Worm (Caenorhabditis elegans): ENCODE measurements around the gene Y48A6C.4.

DNA sequence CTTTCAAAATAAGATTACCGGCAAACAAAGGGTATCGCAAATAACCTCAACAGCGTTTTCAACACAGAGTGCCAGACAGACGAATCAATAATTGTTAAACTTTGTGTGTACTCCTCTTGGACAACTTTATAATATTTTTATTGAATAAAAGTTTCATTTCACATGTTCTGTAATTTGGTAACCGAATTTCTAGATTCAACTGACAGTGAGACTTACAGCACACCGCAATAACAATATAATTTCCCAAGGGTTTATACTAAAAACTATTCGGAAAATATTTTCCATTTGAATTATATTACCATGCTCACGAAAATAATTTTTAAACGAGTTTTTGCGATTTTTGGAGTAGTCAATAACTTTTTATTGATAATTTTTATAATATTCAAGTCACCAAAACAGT, 42.2 kb upstream of the Y48A6C.4 start, which contains the start of gene str-246:
- TF ChIP-seq egl-27 (tag; optimal IDR thresholded peaks at IDR 0.05) (no peak), zag-1 (tag; optimal IDR thresholded peaks at IDR 0.05) (no peak), lin-39 (tag; optimal IDR thresholded peaks at IDR 0.05) (no peak), ztf-11 (tag; optimal IDR thresholded peaks at IDR 0.05) (no peak), nhr-237 (tag; optimal IDR thresholded peaks at IDR 0.05) (no peak), blmp-1 (tag; optimal IDR thresholded peaks at IDR 0.05; ENCODE audit: insufficient read depth) (no peak), lsy-2 (tag; optimal IDR thresholded peaks at IDR 0.05) (no peak), nhr-77 (tag; optimal IDR thresholded peaks at IDR 0.05) (no peak), nhr-11 (tag; optimal IDR thresholded peaks at IDR 0.05) (no peak), lin-11 (tag; optimal IDR thresholded peaks at IDR 0.05) (no peak), snpc-4 (tag; optimal IDR thresholded peaks at IDR 0.05) (no peak), mbf-1 (tag; optimal IDR thresholded peaks at IDR 0.05) (no peak), unc-55 (GFP tag; optimal IDR thresholded peaks at IDR 0.05) (no peak), aly-2 (tag; optimal IDR thresholded peaks at IDR 0.05) (no peak)

Data from whole organism, L2 larva.